Fruit fly (Drosophila melanogaster): Measurements from ENCODE around the gene Ir7f.

Ir7f gene

DNA sequence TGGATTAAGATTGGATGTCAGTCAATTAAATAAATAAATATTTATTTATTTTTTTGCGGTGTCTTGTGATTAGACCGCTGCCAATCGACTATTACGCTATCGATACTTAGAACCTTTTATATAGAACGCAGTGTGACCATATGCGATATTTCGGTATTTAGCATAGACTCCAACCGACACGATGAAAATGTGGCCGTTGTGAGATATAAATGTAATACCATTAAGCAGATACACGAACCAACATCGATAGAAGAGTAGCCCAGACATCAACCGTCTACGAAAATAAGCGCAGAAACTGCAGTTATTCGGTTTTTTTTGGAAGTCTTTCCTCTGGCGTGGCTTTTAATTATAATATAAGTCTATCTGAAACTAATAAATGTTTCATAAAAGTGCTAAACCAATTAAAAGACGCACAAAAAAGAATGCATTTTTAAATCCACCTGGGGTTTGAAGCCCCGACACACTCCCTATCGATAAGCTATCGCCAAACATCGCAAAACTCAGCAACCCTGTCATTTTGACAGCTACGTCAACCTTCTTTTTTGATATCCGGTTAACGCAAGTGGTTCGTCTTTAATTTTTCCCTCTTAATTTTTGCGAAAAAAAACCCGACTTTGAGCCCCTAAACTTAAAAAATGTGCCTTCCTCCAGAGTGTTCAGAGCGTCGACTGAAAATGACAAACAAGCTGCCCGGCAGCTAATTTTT is 49.5 kb upstream of the Ir7f start, which contains the start of the genes Dhdds and RpS14a (continued):
- TF ChIP-seq D (optimal IDR thresholded peaks at IDR 0.05): no peak
- peak; percentile 62 for TF ChIP-seq D (GFP tag; optimal IDR thresholded peaks at IDR 0.05)
- peak; percentile 37; the same call in 1 of the 2 replicates for TF ChIP-seq CG31224 (GFP tag; IDR thresholded peaks at IDR 0.05)
- TF ChIP-seq gfzf (GFP tag; optimal IDR thresholded peaks at IDR 0.05): peak; percentile 89
- TF ChIP-seq pfk (GFP tag; optimal IDR thresholded peaks at IDR 0.05): peak; percentile 41
- no peak for TF ChIP-seq CG11093 (GFP tag; IDR thresholded peaks at IDR 0.05)
- peak; percentile 90 for TF ChIP-seq CG9727 (GFP tag; optimal IDR thresholded peaks at IDR 0.05)
- peak; percentile 49; the same call in 2 of the 3 replicates for TF ChIP-seq HLH4C (GFP tag; IDR thresholded peaks at IDR 0.05; ENCODE audit: partially characterized antibody)
- TF ChIP-seq grau (tag; optimal IDR thresholded peaks at IDR 0.05): peak; percentile 49
- peak; percentile 22 for TF ChIP-seq CG3838 (GFP tag; optimal IDR thresholded peaks at IDR 0.05)
- peak; percentile 17 for TF ChIP-seq wek (GFP tag; optimal IDR thresholded peaks at IDR 0.05)
- TF ChIP-seq al (GFP tag; IDR thresholded peaks at IDR 0.05): no peak
- peak; percentile 47 for TF ChIP-seq CG3847 (GFP tag; IDR thresholded peaks at IDR 0.05)
- peak; percentile 89 for TF ChIP-seq CG13775 (GFP tag; optimal IDR thresholded peaks at IDR 0.05)
- TF ChIP-seq NC2β (GFP tag; optimal IDR thresholded peaks at IDR 0.05): peak; percentile 88
- no peak for TF ChIP-seq sc (optimal IDR thresholded peaks at IDR 0.05)
- peak; percentile 52 for TF ChIP-seq sc (GFP tag; optimal IDR thresholded peaks at IDR 0.05)
- no peak for TF ChIP-seq CG5180 (GFP tag; optimal IDR thresholded peaks at IDR 0.05)
- TF ChIP-seq CG6689 (GFP tag; IDR thresholded peaks at IDR 0.05): no peak
- peak; percentile 15 for TF ChIP-seq en (GFP tag; optimal IDR thresholded peaks at IDR 0.05)
- no peak for TF ChIP-seq crc (GFP tag; optimal IDR thresholded peaks at IDR 0.05)
- peak; percentile 54 for TF ChIP-seq Dp (GFP tag; optimal IDR thresholded peaks at IDR 0.05)
- TF ChIP-seq mam (GFP tag; optimal IDR thresholded peaks at IDR 0.05): peak; percentile 35
- TF ChIP-seq tx (GFP tag; optimal IDR thresholded peaks at IDR 0.05): no peak
- TF ChIP-seq kah (GFP tag; optimal IDR thresholded peaks at IDR 0.05): peak; percentile 33
- peak; percentile 86 for TF ChIP-seq CG12659 (GFP tag; optimal IDR thresholded peaks at IDR 0.05)
- no peak for TF ChIP-seq stwl (tag; optimal IDR thresholded peaks at IDR 0.05)
- peak; percentile 56 for TF ChIP-seq CG8290 (GFP tag; optimal IDR thresholded peaks at IDR 0.05)
- peak; percentile 17 to 35 for TF ChIP-seq CG8290 (tag; optimal IDR thresholded peaks at IDR 0.05)
- peak; percentile 54; the same call in 1 of the 2 replicates for TF ChIP-seq CG9215 (GFP tag; IDR thresholded peaks at IDR 0.05)
- no peak for TF ChIP-seq dan (GFP tag; IDR thresholded peaks at IDR 0.05)
- TF ChIP-seq CG7786 (GFP tag; optimal IDR thresholded peaks at IDR 0.05): peak; percentile 25
- no peak for TF ChIP-seq lbe (GFP tag; optimal IDR thresholded peaks at IDR 0.05)
- peak; percentile 75 for TF ChIP-seq vnd (GFP tag; IDR thresholded peaks at IDR 0.05; ENCODE audit: partially characterized antibody)
- no peak for TF ChIP-seq crol (GFP tag; IDR thresholded peaks at IDR 0.05)
- peak; percentile 6 for TF ChIP-seq CG4617 (GFP tag; optimal IDR thresholded peaks at IDR 0.05; ENCODE audit: borderline replicate concordance)
- TF ChIP-seq Nf-YA (GFP tag; IDR thresholded peaks at IDR 0.05): 0 out of 2 replicates have a peak, but pooled peaks have one; percentile 17
- TF ChIP-seq prd (optimal IDR thresholded peaks at IDR 0.05): no peak
- TF ChIP-seq prd (GFP tag; IDR thresholded peaks at IDR 0.05): peak; percentile 5; the same call in 1 of the 3 replicates
- TF ChIP-seq CG12104 (GFP tag; optimal IDR thresholded peaks at IDR 0.05): peak; percentile 82
- peak in 1 of 2 experiments; percentile 34 for TF ChIP-seq Eip74EF (GFP tag; optimal IDR thresholded peaks at IDR 0.05)
- TF ChIP-seq Hr51 (GFP tag; optimal IDR thresholded peaks at IDR 0.05): peak; percentile 43 to 54
- peak; percentile 54 for TF ChIP-seq odd (GFP tag; optimal IDR thresholded peaks at IDR 0.05)
- peak; percentile 60; the same call in 1 of the 2 replicates for TF ChIP-seq CG32532 (GFP tag; IDR thresholded peaks at IDR 0.05)
- peak; percentile 1 for TF ChIP-seq HmgD (GFP tag; optimal IDR thresholded peaks at IDR 0.05)
- peak; percentile 41 for TF ChIP-seq CG12236 (GFP tag; optimal IDR thresholded peaks at IDR 0.05)
- TF ChIP-seq CG11247 (GFP tag; IDR thresholded peaks at IDR 0.05): no peak
- peak; percentile 74 for TF ChIP-seq CG10431 (GFP tag; optimal IDR thresholded peaks at IDR 0.05)
- no peak for TF ChIP-seq lilli (GFP tag; optimal IDR thresholded peaks at IDR 0.05)
- peak; percentile 86 for TF ChIP-seq CG8478 (optimal IDR thresholded peaks at IDR 0.05)
